Worm (Caenorhabditis elegans) whole organism, L4 larva: ENCODE results near the gene srlf-31.

ENCODE experiments used
- tra-1 ChIP-seq: fragments of 200-800 bp; sonication (Bioruptor generic); IDR thresholded peaks from 2 replicates; pipeline ENCODE4 v1.3.6; 2022; ENCODE audit warnings: missing genetic modification reagents, missing genetic modification characterization, missing compliant biosample characterization
- unc-130 ChIP-seq: sonication (generic microtip); optimal IDR thresholded peaks from 2 replicates; lab custom pipeline; 2016; ENCODE audit warnings: missing genetic modification reagents, missing genetic modification characterization, missing compliant biosample characterization

- TF ChIP-seq tra-1 (GFP tag; lab: Robert Waterston, UW) (no peak), unc-130 (GFP tag; lab: Kevin White, UChicago) (no peak)
These were observed 1.1 kb upstream of the srlf-31 start for ce11 chrIV:11924092-11924491.
